Worm (Caenorhabditis elegans) whole organism, early embryonic: ENCODE data around the gene ZK1010.5.

Experiments used
- aly-1 ChIP-seq: sonication (generic microtip); optimal IDR thresholded peaks from 2 replicates; lab custom pipeline; 2016; ENCODE audit warnings: missing genetic modification characterization, missing compliant biosample characterization
- ama-1 ChIP-seq: fragments of 150-350 bp; optimal IDR thresholded peaks from 2 replicates; lab custom pipeline; 2014
- flt-1 ChIP-seq: fragments of 200-800 bp; sonication (Bioruptor generic); IDR thresholded peaks from 2 replicates; pipeline ENCODE4 v1.3.6; 2022; ENCODE audit warnings: missing genetic modification characterization, missing compliant biosample characterization
- hnd-1 ChIP-seq: sonication (generic microtip); optimal IDR thresholded peaks from 2 replicates; lab custom pipeline; 2016; ENCODE audit warnings: missing genetic modification characterization, missing compliant biosample characterization
- tra-4 ChIP-seq: sonication (generic microtip); optimal IDR thresholded peaks from 2 replicates; lab custom pipeline; 2017; ENCODE audit warnings: missing genetic modification characterization, missing compliant biosample characterization

DNA sequence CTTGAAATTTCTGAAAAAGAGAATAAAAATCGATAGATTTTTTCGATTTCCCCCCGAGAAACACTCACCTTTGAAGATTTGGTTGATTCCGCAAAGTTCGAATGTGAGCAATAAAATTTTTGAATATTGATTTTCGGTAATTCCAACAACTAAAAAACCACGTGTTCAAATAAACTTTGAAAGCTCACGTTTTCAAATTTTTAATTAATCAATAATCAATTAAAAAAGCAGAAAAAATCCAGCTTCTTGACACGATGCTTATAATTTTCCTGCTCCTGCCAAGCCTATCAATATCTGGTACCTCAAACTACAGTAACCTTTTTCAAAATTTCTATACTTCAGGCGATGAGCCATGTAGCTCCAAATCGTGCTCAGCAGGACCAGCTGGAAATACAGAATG lies at the start of gene ZK1010.5:
- TF ChIP-seq tra-4 (no peak), flt-1 (GFP tag; lab: Robert Waterston, UW) (no peak), hnd-1 (tag; lab: Kevin White, UChicago) (no peak), aly-1 (tag; lab: Kevin White, UChicago) (no peak), ama-1 (lab: Kevin White, UChicago) (no peak)
